Worm (Caenorhabditis elegans): ENCODE results near the gene B0302.2.

DNA sequence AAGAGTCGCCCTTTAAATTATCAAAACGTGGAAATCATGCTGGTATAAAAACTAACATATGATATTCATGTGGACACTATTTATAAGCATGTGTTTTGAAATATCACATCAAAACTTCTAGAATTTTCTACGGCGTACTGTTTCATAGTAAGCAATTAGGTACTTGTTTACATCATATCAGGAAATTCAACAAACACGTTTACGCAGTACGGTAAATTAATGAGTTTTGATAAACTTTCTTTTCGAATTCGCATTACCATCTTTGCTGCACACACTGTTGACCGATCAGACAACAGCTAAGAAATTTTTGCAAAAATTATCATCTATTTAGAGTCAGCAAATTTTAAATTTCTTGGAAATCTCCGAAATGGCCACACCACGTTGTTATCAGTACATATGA is 37.9 kb upstream of the B0302.2 start:
- TF ChIP-seq nhr-179 (tag; optimal IDR thresholded peaks at IDR 0.05), result no peak
- no peak for TF ChIP-seq ztf-3 (GFP tag; optimal IDR thresholded peaks at IDR 0.05)
- no peak for TF ChIP-seq ama-1 (optimal IDR thresholded peaks at IDR 0.05)
- no peak for TF ChIP-seq ama-1 (GFP tag; optimal IDR thresholded peaks at IDR 0.05)
- no peak for TF ChIP-seq F22D6.2 (tag; optimal IDR thresholded peaks at IDR 0.05)
- no peak for TF ChIP-seq snpc-4 (GFP tag; optimal IDR thresholded peaks at IDR 0.05)
- TF ChIP-seq snpc-4 (tag; optimal IDR thresholded peaks at IDR 0.05), result no peak
- no peak for TF ChIP-seq unc-62 (GFP tag; optimal IDR thresholded peaks at IDR 0.05)
- no peak for TF ChIP-seq madf-8 (GFP tag; conservative IDR thresholded peaks at IDR 0.05)
- no peak for TF ChIP-seq ztf-6 (GFP tag; IDR thresholded peaks at IDR 0.05)
- no peak for TF ChIP-seq ekl-4 (GFP tag; IDR thresholded peaks at IDR 0.05)
- TF ChIP-seq Y95B8A.8 (GFP tag; IDR thresholded peaks at IDR 0.05), result no peak
- no peak for TF ChIP-seq F10E7.11 (tag; optimal IDR thresholded peaks at IDR 0.05)
- no peak for TF ChIP-seq zfh-2 (GFP tag; conservative IDR thresholded peaks at IDR 0.05)
- TF ChIP-seq Y67H2A.10 (GFP tag; conservative IDR thresholded peaks at IDR 0.05), result no peak
